Fruit fly (Drosophila melanogaster): ENCODE results near the gene CG17931.
A peak's percentile ranks its signal among the peaks of the same experiment; 100 is the strongest.

The CG17931 gene

DNA sequence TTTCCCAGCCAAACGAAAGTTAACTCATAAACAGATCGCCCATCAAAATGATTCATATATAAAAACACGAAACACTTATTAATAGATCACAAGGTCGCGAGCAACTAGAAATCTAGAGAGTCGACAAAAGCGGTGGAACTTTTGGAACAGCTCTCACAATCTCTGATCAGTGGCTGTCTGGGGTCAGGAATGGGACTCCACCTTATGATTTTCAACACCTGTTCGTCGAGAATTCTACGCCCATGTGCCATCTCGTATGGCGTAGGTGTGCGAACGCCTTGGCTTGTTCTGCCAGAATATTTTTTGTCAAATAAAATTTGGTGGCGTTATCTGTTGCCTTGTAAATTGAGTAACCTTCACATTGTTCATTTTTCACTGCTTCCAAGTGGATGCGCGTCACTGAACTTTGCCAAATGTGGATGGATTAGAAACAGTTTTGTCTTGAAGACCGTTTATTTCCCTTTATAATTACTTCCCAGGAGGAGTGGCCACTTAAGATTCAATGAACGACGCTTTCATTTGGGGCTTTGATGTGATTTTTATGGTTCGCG lies 3.8 kb downstream of the CG17931 start (continued):
- TF ChIP-seq NFAT (GFP tag; IDR thresholded peaks at IDR 0.05) (peak; percentile 89; the same call in 1 of the 2 replicates), Vsx1 (GFP tag; optimal IDR thresholded peaks at IDR 0.05) (no peak), otp (GFP tag; IDR thresholded peaks at IDR 0.05) (no peak), CG2129 (GFP tag; IDR thresholded peaks at IDR 0.05; ENCODE audit: partially characterized antibody) (no peak), Atf3 (GFP tag; optimal IDR thresholded peaks at IDR 0.05) (no peak), Dip3 (GFP tag; optimal IDR thresholded peaks at IDR 0.05) (peak; percentile 37), CG10147 (GFP tag; optimal IDR thresholded peaks at IDR 0.05) (no peak), CG8359 (GFP tag; optimal IDR thresholded peaks at IDR 0.05; ENCODE audit: borderline replicate concordance) (no peak), CG10321 (GFP tag; IDR thresholded peaks at IDR 0.05) (no peak), trem (tag; optimal IDR thresholded peaks at IDR 0.05) (no peak), crc (GFP tag; optimal IDR thresholded peaks at IDR 0.05) (no peak), CG10543 (GFP tag; optimal IDR thresholded peaks at IDR 0.05) (peak; percentile 83), unc-4 (GFP tag; IDR thresholded peaks at IDR 0.05; ENCODE audit: partially characterized antibody) (no peak), CG3995 (GFP tag; optimal IDR thresholded peaks at IDR 0.05) (no peak), caup (GFP tag; optimal IDR thresholded peaks at IDR 0.05; ENCODE audit: severe bottlenecking) (peak; percentile 66)

DNA sequence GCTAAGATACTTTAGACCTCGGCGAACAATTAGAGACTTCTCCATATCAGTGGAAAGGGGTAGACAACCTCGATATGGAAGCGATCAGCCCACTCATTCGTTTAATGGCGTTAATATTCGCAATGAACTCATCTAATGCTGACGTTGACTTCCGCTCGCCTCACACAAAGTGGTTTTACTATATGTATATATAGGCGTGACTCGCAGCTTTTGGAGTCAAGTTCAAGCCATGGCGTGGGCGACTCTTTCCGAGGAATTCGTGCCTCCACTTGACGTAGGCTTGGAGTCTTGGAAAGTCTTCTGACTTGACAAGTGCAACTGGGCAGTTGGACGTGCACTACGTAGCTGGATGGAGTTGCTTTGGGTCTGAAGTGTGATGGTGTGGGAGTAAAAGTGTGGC lies 5.6 kb downstream of the CG17931 start:
- peak; percentile 76 for TF ChIP-seq sr (GFP tag; IDR thresholded peaks at IDR 0.05)
- TF ChIP-seq CG11723 (GFP tag; optimal IDR thresholded peaks at IDR 0.05): no peak
- peak; percentile 2 for TF ChIP-seq cwo (GFP tag; optimal IDR thresholded peaks at IDR 0.05)
- TF ChIP-seq CG3847 (GFP tag; IDR thresholded peaks at IDR 0.05): no peak
- TF ChIP-seq Med (GFP tag): peak; percentile 11

DNA sequence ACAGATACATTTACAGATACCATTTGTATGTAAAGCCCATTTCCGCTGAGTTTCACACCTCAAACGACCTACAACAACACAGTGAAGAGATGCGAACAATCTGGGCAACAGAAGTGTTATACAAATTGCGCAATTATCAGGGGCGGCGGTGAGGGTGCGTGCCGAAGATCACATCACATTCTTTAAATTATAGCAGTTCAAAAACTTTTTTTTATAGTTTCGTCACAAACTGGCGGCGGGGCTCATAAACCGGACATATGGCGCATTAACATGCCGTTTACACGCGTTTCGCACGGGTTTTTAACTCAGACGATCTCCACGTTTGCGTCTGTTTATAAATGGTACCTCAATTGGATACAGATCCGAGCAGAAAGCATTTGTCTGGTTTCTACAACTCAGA lies 6.1 kb downstream of the CG17931 start:
- 0 out of 2 replicates have a peak, but pooled peaks have one; percentile 24 for TF ChIP-seq slbo (GFP tag; IDR thresholded peaks at IDR 0.05)
- TF ChIP-seq HLH54F (GFP tag; optimal IDR thresholded peaks at IDR 0.05): no peak
- no peak for TF ChIP-seq CG8290 (GFP tag; optimal IDR thresholded peaks at IDR 0.05)
- TF ChIP-seq CG8290 (tag; optimal IDR thresholded peaks at IDR 0.05): peak in 1 of 2 experiments; percentile 12
- TF ChIP-seq BtbVII (GFP tag; optimal IDR thresholded peaks at IDR 0.05): no peak
- TF ChIP-seq ind (GFP tag; optimal IDR thresholded peaks at IDR 0.05): no peak
- TF ChIP-seq tll (GFP tag; optimal IDR thresholded peaks at IDR 0.05): no peak
- peak; percentile 4 for TF ChIP-seq B-H2 (GFP tag; optimal IDR thresholded peaks at IDR 0.05)
- TF ChIP-seq abd-A (tag; optimal IDR thresholded peaks at IDR 0.05): peak; percentile 55
- peak; percentile 25; the same call in 1 of the 2 replicates for TF ChIP-seq CG32532 (GFP tag; IDR thresholded peaks at IDR 0.05)
- peak; percentile 21; the same call in 1 of the 2 replicates for TF ChIP-seq CG4360 (GFP tag; IDR thresholded peaks at IDR 0.05)
- no peak for TF ChIP-seq en (GFP tag; optimal IDR thresholded peaks at IDR 0.05)
- peak; percentile 38 for TF ChIP-seq CG15269 (tag; optimal IDR thresholded peaks at IDR 0.05)
- peak; percentile 89 for TF ChIP-seq cwo (GFP tag; optimal IDR thresholded peaks at IDR 0.05)
- TF ChIP-seq gro (GFP tag; optimal IDR thresholded peaks at IDR 0.05): peak; percentile 39
- 0 out of 2 replicates have a peak, but pooled peaks have one; percentile 18 for TF ChIP-seq CG14441 (GFP tag; IDR thresholded peaks at IDR 0.05)
- TF ChIP-seq Meics (GFP tag; optimal IDR thresholded peaks at IDR 0.05): peak; percentile 82
- TF ChIP-seq Med (GFP tag): peak; percentile 80
- TF ChIP-seq CG18011 (GFP tag; optimal IDR thresholded peaks at IDR 0.05): no peak
- 0 out of 2 replicates have a peak, but pooled peaks have one; percentile 18 for TF ChIP-seq CG9932 (GFP tag; IDR thresholded peaks at IDR 0.05)
- peak; percentile 0 for TF ChIP-seq CG18599 (GFP tag; optimal IDR thresholded peaks at IDR 0.05)
- TF ChIP-seq CG13894 (tag; optimal IDR thresholded peaks at IDR 0.05): peak; percentile 12
- peak in 1 of 2 experiments; percentile 91 for TF ChIP-seq Pdp1 (GFP tag; optimal IDR thresholded peaks at IDR 0.05)
- TF ChIP-seq CG13624 (GFP tag; optimal IDR thresholded peaks at IDR 0.05): peak; percentile 54
- TF ChIP-seq emc (GFP tag; optimal IDR thresholded peaks at IDR 0.05): no peak
- TF ChIP-seq Ssrp (tag; optimal IDR thresholded peaks at IDR 0.05): no peak
- TF ChIP-seq sd (tag; optimal IDR thresholded peaks at IDR 0.05): peak; percentile 95
- TF ChIP-seq sug (tag; optimal IDR thresholded peaks at IDR 0.05): peak; percentile 0
- TF ChIP-seq HHEX (GFP tag; optimal IDR thresholded peaks at IDR 0.05): peak; percentile 7
